Worm (Caenorhabditis elegans) whole organism, L4 larva: ENCODE data around the gene tpra-1.

Source experiments
- D1046.2 ChIP-seq: fragments of 200-800 bp; sonication (Bioruptor generic); IDR thresholded peaks from 2 replicates; pipeline ENCODE4 v1.3.6; 2022; ENCODE audit warnings: missing genetic modification characterization, missing compliant biosample characterization
- F10B5.3 ChIP-seq: sonication (generic microtip); optimal IDR thresholded peaks from 2 replicates; lab custom pipeline; 2016; ENCODE audit warnings: mild to moderate bottlenecking, missing genetic modification characterization, missing compliant biosample characterization
- F26F4.8 ChIP-seq: fragments of 200-800 bp; sonication (Bioruptor generic); conservative IDR thresholded peaks from 2 replicates; pipeline ENCODE4 v1.3.6; 2022; ENCODE audit warnings: missing genetic modification characterization, missing compliant biosample characterization
- F49E8.2 ChIP-seq: sonication (generic microtip); optimal IDR thresholded peaks from 2 replicates; lab custom pipeline; 2016; ENCODE audit warnings: missing compliant biosample characterization, mild to moderate bottlenecking, missing genetic modification characterization, borderline replicate concordance
- T20F7.1 ChIP-seq: fragments of 200-800 bp; sonication (Bioruptor generic); optimal IDR thresholded peaks from 2 replicates; lab custom pipeline; 2018; ENCODE audit warnings: mild to moderate bottlenecking, missing genetic modification characterization, missing compliant biosample characterization
- ZK546.5 ChIP-seq, 2 experiments: sonication (generic microtip); optimal IDR thresholded peaks; 2 replicates each; lab custom pipeline; 2017; ENCODE audit warnings: missing biosample characterization in 2 of 2, missing genetic modification characterization in 2 of 2
- aha-1 ChIP-seq: fragments of 150-350 bp; peaks from one replicate; lab custom pipeline; 2014; ENCODE audit warnings: missing biosample characterization, missing genetic modification characterization
- aly-2 ChIP-seq: sonication (generic microtip); optimal IDR thresholded peaks from 2 replicates; lab custom pipeline; 2018; ENCODE audit warnings: missing biosample characterization, missing genetic modification characterization
- arid-1 ChIP-seq: fragments of 200-800 bp; sonication (Bioruptor generic); conservative IDR thresholded peaks from 2 replicates; pipeline ENCODE4 v1.3.6; 2022; ENCODE audit warnings: missing genetic modification reagents, missing genetic modification characterization, missing compliant biosample characterization
- ceh-82 ChIP-seq: sonication (generic microtip); optimal IDR thresholded peaks from 2 replicates; lab custom pipeline; 2017; ENCODE audit warnings: missing biosample characterization, missing genetic modification characterization
- cey-2 ChIP-seq: sonication (generic microtip); optimal IDR thresholded peaks from 3 replicates; lab custom pipeline; 2017; ENCODE audit warnings: missing genetic modification characterization, mild to moderate bottlenecking, missing compliant biosample characterization, antibody characterized with exemption, borderline replicate concordance; ENCODE audit not compliant: insufficient read depth
- daf-16 ChIP-seq, 3 experiments: sonication (generic microtip); optimal IDR thresholded peaks; 2 replicates each; lab custom pipeline; 2016 to 2017; ENCODE audit warnings: missing genetic modification characterization in 3 of 3, missing genetic modification reagents in 3 of 3, mild to moderate bottlenecking in 2 of 3, missing compliant biosample characterization in 2 of 3, missing biosample characterization in 1 of 3, moderate library complexity in 1 of 3
- dmd-6 ChIP-seq: fragments of 200-800 bp; sonication (Bioruptor generic); IDR thresholded peaks from 2 replicates; pipeline ENCODE4 v1.3.6; 2022; ENCODE audit warnings: missing genetic modification reagents, missing genetic modification characterization, missing compliant biosample characterization
- dmd-8 ChIP-seq: fragments of 200-800 bp; sonication (Bioruptor generic); IDR thresholded peaks from 2 replicates; pipeline ENCODE4 v1.3.6; 2022; ENCODE audit warnings: missing genetic modification characterization, missing compliant biosample characterization
- dpl-1 ChIP-seq: fragments of 150-350 bp; optimal IDR thresholded peaks from 2 replicates; lab custom pipeline; 2014; ENCODE audit warnings: missing biosample characterization, missing genetic modification reagents, missing genetic modification characterization
- dve-1 ChIP-seq: sonication (generic microtip); optimal IDR thresholded peaks from 2 replicates; lab custom pipeline; 2017; ENCODE audit warnings: antibody characterized with exemption, mild to moderate bottlenecking, missing genetic modification characterization, missing compliant biosample characterization; ENCODE audit not compliant: insufficient read depth
- egl-43 ChIP-seq: fragments of 200-800 bp; sonication (Bioruptor generic); IDR thresholded peaks from 2 replicates; pipeline ENCODE4 v1.3.6; 2022; ENCODE audit warnings: missing genetic modification reagents, missing genetic modification characterization, missing compliant biosample characterization
- fos-1 ChIP-seq: fragments of 150-350 bp; optimal IDR thresholded peaks from 2 replicates; lab custom pipeline; 2014; ENCODE audit warnings: missing biosample characterization, missing genetic modification characterization
- gei-8 ChIP-seq: fragments of 200-800 bp; sonication (Bioruptor generic); optimal IDR thresholded peaks from 2 replicates; lab custom pipeline; 2018; ENCODE audit warnings: mild to moderate bottlenecking, missing genetic modification characterization, missing compliant biosample characterization
- hif-1 ChIP-seq, 2 experiments: sonication (generic microtip); optimal IDR thresholded peaks; 2 replicates each; lab custom pipeline; 2016 to 2017; ENCODE audit warnings: missing compliant biosample characterization in 2 of 2, missing genetic modification characterization in 2 of 2, missing genetic modification reagents in 2 of 2, missing genotype in 2 of 2, mild to moderate bottlenecking in 1 of 2
- hmg-1.1 ChIP-seq: fragments of 200-800 bp; sonication (Bioruptor generic); IDR thresholded peaks from 2 replicates; pipeline ENCODE4 v1.3.6; 2022; ENCODE audit warnings: missing genetic modification reagents, missing genetic modification characterization, missing compliant biosample characterization
- lin-29 ChIP-seq: fragments of 200-800 bp; sonication (Bioruptor generic); IDR thresholded peaks from 2 replicates; pipeline ENCODE4 v1.3.6; 2022; ENCODE audit warnings: missing genetic modification reagents, missing genetic modification characterization, missing compliant biosample characterization
- lin-38 ChIP-seq: fragments of 200-800 bp; sonication (Bioruptor generic); IDR thresholded peaks from 2 replicates; pipeline ENCODE4 v1.3.6; 2022; ENCODE audit warnings: missing genetic modification reagents, missing genetic modification characterization, missing compliant biosample characterization
- mxl-2 ChIP-seq: fragments of 200-800 bp; sonication (Bioruptor generic); conservative IDR thresholded peaks from 2 replicates; pipeline ENCODE4 v1.3.6; 2022; ENCODE audit warnings: missing genetic modification reagents, missing genetic modification characterization, missing compliant biosample characterization
- nhr-10 ChIP-seq: fragments of 150-350 bp; optimal IDR thresholded peaks from 2 replicates; lab custom pipeline; 2014; ENCODE audit warnings: missing biosample characterization, missing genetic modification characterization
- nhr-111 ChIP-seq: fragments of 200-800 bp; sonication (Bioruptor generic); optimal IDR thresholded peaks from 2 replicates; lab custom pipeline; 2018; ENCODE audit warnings: mild to moderate bottlenecking, missing genetic modification characterization, missing compliant biosample characterization
- nhr-28 ChIP-seq: fragments of 150-350 bp; optimal IDR thresholded peaks from 2 replicates; lab custom pipeline; 2014; ENCODE audit warnings: missing biosample characterization, missing genetic modification characterization
- nhr-6 ChIP-seq: fragments of 150-350 bp; optimal IDR thresholded peaks from 2 replicates; lab custom pipeline; 2014; ENCODE audit warnings: missing biosample characterization, missing genetic modification characterization
- nhr-76 ChIP-seq: fragments of 150-350 bp; optimal IDR thresholded peaks from 2 replicates; lab custom pipeline; 2014; ENCODE audit warnings: missing biosample characterization, missing genetic modification characterization
- pha-4 ChIP-seq, 2 experiments: fragments of 150-350 bp in 1 of 2; fragments of 200-800 bp in 1 of 2; sonication (Bioruptor generic) in 1 of 2; IDR thresholded peaks in 1 of 2; optimal IDR thresholded peaks in 1 of 2; 2 replicates each; pipeline versions ENCODE4 v1.3.6 to Lab custom; 2014 to 2022; ENCODE audit warnings: missing genetic modification characterization in 2 of 2, missing genetic modification reagents in 2 of 2, missing biosample characterization in 1 of 2, missing compliant biosample characterization in 1 of 2
- php-3 ChIP-seq: fragments of 200-800 bp; sonication (Bioruptor generic); IDR thresholded peaks from 2 replicates; pipeline ENCODE4 v1.3.6; 2022; ENCODE audit warnings: missing genetic modification reagents, missing genetic modification characterization, missing compliant biosample characterization
- sdz-12 ChIP-seq: fragments of 200-800 bp; sonication (Bioruptor generic); optimal IDR thresholded peaks from 2 replicates; lab custom pipeline; 2018; ENCODE audit warnings: mild to moderate bottlenecking, missing genetic modification characterization, missing compliant biosample characterization
- skn-1 ChIP-seq: fragments of 150-350 bp; optimal IDR thresholded peaks from 2 replicates; lab custom pipeline; 2014; ENCODE audit warnings: missing biosample characterization, missing genetic modification characterization
- snpc-1.2 ChIP-seq: fragments of 200-800 bp; sonication (Bioruptor generic); IDR thresholded peaks from 2 replicates; pipeline ENCODE4 v1.3.6; 2022; ENCODE audit warnings: missing genetic modification reagents, missing genetic modification characterization, missing compliant biosample characterization
- tra-1 ChIP-seq: fragments of 200-800 bp; sonication (Bioruptor generic); IDR thresholded peaks from 2 replicates; pipeline ENCODE4 v1.3.6; 2022; ENCODE audit warnings: missing genetic modification reagents, missing genetic modification characterization, missing compliant biosample characterization
- vab-7 ChIP-seq: fragments of 200-800 bp; sonication (Bioruptor generic); IDR thresholded peaks from 2 replicates; pipeline ENCODE4 v1.3.6; 2022; ENCODE audit warnings: missing genetic modification reagents, missing genetic modification characterization, missing compliant biosample characterization
- zfp-3 ChIP-seq: fragments of 200-800 bp; sonication (Bioruptor generic); conservative IDR thresholded peaks from 2 replicates; pipeline ENCODE4 v1.3.6; 2022; ENCODE audit warnings: missing genetic modification reagents, missing genetic modification characterization, missing compliant biosample characterization
- zip-2 ChIP-seq: fragments of 150-350 bp; optimal IDR thresholded peaks from 2 replicates; lab custom pipeline; 2014; ENCODE audit warnings: missing biosample characterization, missing genetic modification characterization

tpra-1 gene

DNA sequence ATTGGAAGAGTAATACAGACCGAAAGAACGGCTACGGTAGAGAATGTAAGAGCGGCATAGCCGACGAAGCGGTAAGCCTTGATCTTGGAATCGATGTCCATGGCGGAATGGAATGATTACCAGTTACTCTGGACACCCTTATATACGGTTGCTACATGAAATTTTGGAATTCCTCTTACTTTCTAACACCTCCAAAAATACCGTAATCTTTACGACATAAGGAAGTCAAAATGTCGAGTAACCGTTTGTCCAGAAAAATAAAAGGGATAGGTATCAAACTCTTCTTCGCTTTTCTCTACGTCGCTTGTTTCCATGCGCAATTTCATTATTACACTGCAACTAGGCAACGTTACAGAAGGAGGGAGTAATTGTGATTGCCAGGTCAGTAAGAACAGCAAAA lies 23.4 kb downstream of the tpra-1 start, which contains the start of gene col-119:
col-119 (minus strand) TSS at position 101 of the 400 bp plus-strand sequence.
- TF ChIP-seq aha-1: peak; percentile 18
- TF ChIP-seq php-3 (GFP tag; lab: Robert Waterston, UW): no peak
- TF ChIP-seq cey-2 (tag; lab: Kevin White, UChicago): peak; percentile 38
- peak; percentile 22 for TF ChIP-seq nhr-76
- TF ChIP-seq vab-7: no peak
- peak; percentile 16; the same call in 1 of the 2 replicates for TF ChIP-seq dmd-6 (GFP tag; lab: Robert Waterston, UW)
- TF ChIP-seq, all 104 proteins: peak for 4

DNA sequence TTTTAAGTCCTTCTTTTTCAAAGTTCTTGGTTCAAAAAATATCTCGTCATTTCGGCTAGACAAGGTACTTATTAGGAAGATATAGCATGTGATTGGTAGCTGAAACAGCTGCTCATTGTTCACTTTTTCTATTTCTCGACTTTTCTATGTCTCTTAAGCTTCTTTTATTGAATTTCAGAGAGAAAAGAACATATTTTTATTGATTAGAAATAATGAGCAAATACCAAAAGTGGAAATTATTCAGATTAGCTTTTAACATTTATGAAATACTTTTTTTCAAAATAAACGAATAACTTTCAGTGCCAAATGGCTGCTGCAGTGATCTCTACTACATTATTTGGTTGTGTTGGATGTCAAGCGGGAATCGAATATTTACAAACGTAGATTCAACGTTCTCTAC lies 28.3 kb downstream of the tpra-1 start, which contains the start of gene nstp-1:
nstp-1 (plus strand) TSS at position 301 of the 400 bp plus-strand sequence.
- TF ChIP-seq gei-8: no peak
- no peak for TF ChIP-seq lin-29 (GFP tag; lab: Robert Waterston, UW)
- no peak for TF ChIP-seq ceh-82 (tag; lab: Kevin White, UChicago)
- TF ChIP-seq tra-1 (GFP tag; lab: Robert Waterston, UW): no peak
- no peak for TF ChIP-seq D1046.2 (GFP tag; lab: Robert Waterston, UW)
- no peak for TF ChIP-seq pha-4 (GFP tag; IDR thresholded peaks at IDR 0.05; lab: Robert Waterston, UW)
- no peak for TF ChIP-seq pha-4 (tag; optimal IDR thresholded peaks at IDR 0.05; lab: Kevin White, UChicago)
- no peak for TF ChIP-seq dmd-8 (GFP tag; lab: Robert Waterston, UW)
- TF ChIP-seq php-3 (GFP tag; lab: Robert Waterston, UW): no peak

- TF ChIP-seq lin-38 (GFP tag; lab: Robert Waterston, UW) (no peak), snpc-1.2 (GFP tag; lab: Robert Waterston, UW) (no peak), nhr-28 (peak; percentile 7), ZK546.5 (tag; optimal IDR thresholded peaks at IDR 0.05; lab: Kevin White, UChicago) (no peak), zip-2 (tag; lab: Kevin White, UChicago) (no peak), dve-1 (tag; lab: Kevin White, UChicago) (peak; percentile 44), hif-1 (tag; optimal IDR thresholded peaks at IDR 0.05; lab: Kevin White, UChicago) (no peak), daf-16 (GFP tag; optimal IDR thresholded peaks at IDR 0.05; lab: Kevin White, UChicago) (no peak), daf-16 (tag; optimal IDR thresholded peaks at IDR 0.05; lab: Kevin White, UChicago) (peak; percentile 49), hmg-1.1 (GFP tag; lab: Robert Waterston, UW) (0 out of 2 replicates have a peak, but pooled peaks have one; percentile 35), skn-1 (no peak), aly-2 (tag; lab: Kevin White, UChicago) (no peak), mxl-2 (GFP tag; lab: Robert Waterston, UW) (no peak)
Measured at ce11 chrIV:8986761-8987316, 30.6 kb downstream of the tpra-1 start, which contains the start of gene bre-1. Gene bre-1 (plus strand): TSS chrIV:8987266.

DNA sequence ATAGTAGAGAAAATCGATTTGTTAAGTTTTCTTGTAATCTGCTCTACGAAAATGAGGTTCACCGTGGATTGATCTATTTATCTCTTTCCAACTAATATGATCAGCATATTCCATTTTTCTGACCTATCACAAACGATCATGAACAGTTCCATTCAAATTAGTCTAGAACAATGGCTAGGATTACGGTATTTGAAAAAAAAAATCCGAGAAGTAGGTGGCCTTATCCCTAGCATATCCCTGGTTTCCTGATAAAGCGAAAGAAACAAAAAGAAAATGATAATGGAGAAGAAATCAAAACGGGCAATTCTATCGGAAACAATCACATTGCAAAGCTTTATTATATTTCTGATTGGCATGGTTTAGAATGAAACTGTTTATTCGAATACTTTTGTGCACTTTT lies 36.5 kb downstream of the tpra-1 start, which contains the start of gene mltn-12:
mltn-12 (plus strand) TSS at position 301 of the 400 bp plus-strand sequence.
- no peak for TF ChIP-seq arid-1 (GFP tag; lab: Robert Waterston, UW)
- TF ChIP-seq T20F7.1 (GFP tag; lab: Kevin White, UChicago): no peak
- TF ChIP-seq F49E8.2 (tag; lab: Kevin White, UChicago): no peak
- no peak for TF ChIP-seq egl-43 (GFP tag; lab: Robert Waterston, UW)
- TF ChIP-seq ceh-82 (tag; lab: Kevin White, UChicago): no peak
- no peak for TF ChIP-seq snpc-1.2 (GFP tag; lab: Robert Waterston, UW)
- no peak for TF ChIP-seq nhr-6
- no peak for TF ChIP-seq sdz-12
- no peak for TF ChIP-seq nhr-28
- TF ChIP-seq nhr-10 (tag; lab: Kevin White, UChicago): no peak
- no peak for TF ChIP-seq zfp-3
- TF ChIP-seq fos-1 (tag; lab: Kevin White, UChicago): no peak
- TF ChIP-seq nhr-111: no peak
- TF ChIP-seq dpl-1 (GFP tag; lab: Kevin White, UChicago): no peak
- no peak for TF ChIP-seq F26F4.8 (GFP tag; lab: Robert Waterston, UW)
- TF ChIP-seq lin-38 (GFP tag; lab: Robert Waterston, UW): no peak
- no peak for TF ChIP-seq F10B5.3 (tag; lab: Kevin White, UChicago)
